Worm (Caenorhabditis elegans) whole organism, L2 larva: ENCODE data around the gene W02B3.3.

ENCODE experiments used
- C34F6.9 ChIP-seq: fragments of 150-350 bp; optimal IDR thresholded peaks from 2 replicates; lab custom pipeline; 2014; ENCODE audit warnings: missing biosample characterization, missing genetic modification characterization
- F13H6.1 ChIP-seq: sonication (generic microtip); optimal IDR thresholded peaks from 2 replicates; lab custom pipeline; 2016; ENCODE audit warnings: missing genetic modification characterization, missing compliant biosample characterization
- R02D3.7 ChIP-seq: fragments of 150-350 bp; optimal IDR thresholded peaks from 2 replicates; lab custom pipeline; 2014; ENCODE audit warnings: missing biosample characterization, missing genetic modification characterization
- ZK546.5 ChIP-seq: sonication (generic microtip); optimal IDR thresholded peaks from 2 replicates; lab custom pipeline; 2017; ENCODE audit warnings: missing biosample characterization, missing genetic modification characterization
- alr-1 ChIP-seq: fragments of 150-350 bp; optimal IDR thresholded peaks from 2 replicates; lab custom pipeline; 2014; ENCODE audit warnings: missing biosample characterization, missing genetic modification characterization
- aly-2 ChIP-seq: fragments of 150-350 bp; optimal IDR thresholded peaks from 2 replicates; lab custom pipeline; 2014; ENCODE audit warnings: missing biosample characterization, missing genetic modification characterization
- ama-1 ChIP-seq: fragments of 150-350 bp; optimal IDR thresholded peaks from 2 replicates; lab custom pipeline; 2018; ENCODE audit warnings: inconsistent platforms
- blmp-1 ChIP-seq: sonication (generic microtip); optimal IDR thresholded peaks from 2 replicates; lab custom pipeline; 2017; ENCODE audit warnings: missing genetic modification characterization, mild to moderate bottlenecking, missing compliant biosample characterization, antibody characterized with exemption, moderate library complexity; ENCODE audit not compliant: insufficient read depth
- ceh-16 ChIP-seq: fragments of 150-350 bp; optimal IDR thresholded peaks from 2 replicates; lab custom pipeline; 2014; ENCODE audit warnings: missing biosample characterization, missing genetic modification characterization
- crh-2 ChIP-seq: sonication (generic microtip); optimal IDR thresholded peaks from 2 replicates; lab custom pipeline; 2017; ENCODE audit warnings: missing biosample characterization, missing genetic modification characterization
- egl-27 ChIP-seq: sonication (generic microtip); optimal IDR thresholded peaks from 3 replicates; lab custom pipeline; 2017; ENCODE audit warnings: missing biosample characterization, missing genetic modification reagents, missing genetic modification characterization
- elt-1 ChIP-seq: fragments of 150-350 bp; optimal IDR thresholded peaks from 2 replicates; lab custom pipeline; 2014; ENCODE audit warnings: missing biosample characterization, missing genetic modification characterization
- fos-1 ChIP-seq: fragments of 150-350 bp; optimal IDR thresholded peaks from 2 replicates; lab custom pipeline; 2014; ENCODE audit warnings: missing biosample characterization, missing genetic modification characterization
- gmeb-1 ChIP-seq: fragments of 150-350 bp; optimal IDR thresholded peaks from 2 replicates; lab custom pipeline; 2014; ENCODE audit warnings: missing biosample characterization, missing genetic modification characterization
- lin-11 ChIP-seq: fragments of 150-350 bp; sonication (generic microtip); optimal IDR thresholded peaks from 2 replicates; lab custom pipeline; 2014; ENCODE audit warnings: missing biosample characterization, missing genetic modification characterization, inconsistent platforms, mixed read lengths
- lin-13 ChIP-seq: fragments of 150-350 bp; optimal IDR thresholded peaks from 2 replicates; lab custom pipeline; 2014; ENCODE audit warnings: missing biosample characterization, missing genetic modification reagents, missing genetic modification characterization
- lin-39 ChIP-seq: fragments of 150-350 bp; optimal IDR thresholded peaks from 2 replicates; lab custom pipeline; 2014; ENCODE audit warnings: missing biosample characterization, missing genetic modification reagents, missing genetic modification characterization
- lsy-2 ChIP-seq, 2 experiments: fragments of 150-350 bp in 1 of 2; sonication (generic microtip) in 1 of 2; optimal IDR thresholded peaks; 2 replicates each; lab custom pipeline; 2014 to 2017; ENCODE audit warnings: missing biosample characterization in 2 of 2, missing genetic modification characterization in 2 of 2
- mdl-1 ChIP-seq, 2 experiments: fragments of 150-350 bp in 1 of 2; sonication (generic microtip) in 1 of 2; optimal IDR thresholded peaks; 2 replicates each; lab custom pipeline; 2017; ENCODE audit warnings: missing biosample characterization in 2 of 2, missing genetic modification characterization in 2 of 2
- nhr-10 ChIP-seq: sonication (generic microtip); optimal IDR thresholded peaks from 2 replicates; lab custom pipeline; 2017; ENCODE audit warnings: missing biosample characterization, missing genetic modification characterization
- nhr-12 ChIP-seq: fragments of 150-350 bp; optimal IDR thresholded peaks from 2 replicates; lab custom pipeline; 2014; ENCODE audit warnings: missing biosample characterization, missing genetic modification characterization
- nhr-129 ChIP-seq: fragments of 150-350 bp; optimal IDR thresholded peaks from 2 replicates; lab custom pipeline; 2014; ENCODE audit warnings: missing biosample characterization, missing genetic modification characterization
- nhr-21 ChIP-seq: fragments of 150-350 bp; optimal IDR thresholded peaks from 2 replicates; lab custom pipeline; 2014; ENCODE audit warnings: missing biosample characterization, missing genetic modification characterization
- nhr-23 ChIP-seq: fragments of 150-350 bp; optimal IDR thresholded peaks from 2 replicates; lab custom pipeline; 2014; ENCODE audit warnings: missing biosample characterization, missing genetic modification reagents, missing genetic modification characterization
- nhr-237 ChIP-seq: fragments of 150-350 bp; optimal IDR thresholded peaks from 2 replicates; lab custom pipeline; 2014; ENCODE audit warnings: missing biosample characterization, missing genetic modification characterization
- nhr-25 ChIP-seq: fragments of 150-350 bp; sonication (generic microtip); optimal IDR thresholded peaks from 3 replicates; lab custom pipeline; 2014; ENCODE audit warnings: missing biosample characterization, missing genetic modification characterization
- nhr-6 ChIP-seq: fragments of 150-350 bp; optimal IDR thresholded peaks from 2 replicates; lab custom pipeline; 2014; ENCODE audit warnings: missing biosample characterization, missing genetic modification characterization
- nhr-77 ChIP-seq: fragments of 150-350 bp; optimal IDR thresholded peaks from 2 replicates; lab custom pipeline; 2014; ENCODE audit warnings: missing biosample characterization, missing genetic modification characterization
- peb-1 ChIP-seq: fragments of 150-350 bp; optimal IDR thresholded peaks from 2 replicates; lab custom pipeline; 2014; ENCODE audit warnings: missing biosample characterization, missing genetic modification characterization
- sem-4 ChIP-seq: fragments of 150-350 bp; optimal IDR thresholded peaks from 2 replicates; lab custom pipeline; 2014; ENCODE audit warnings: missing biosample characterization, missing genetic modification reagents, missing genetic modification characterization
- skn-1 ChIP-seq: sonication (generic microtip); optimal IDR thresholded peaks from 2 replicates; lab custom pipeline; 2017; ENCODE audit warnings: missing biosample characterization, missing genetic modification characterization
- sma-3 ChIP-seq: sonication (generic microtip); optimal IDR thresholded peaks from 2 replicates; lab custom pipeline; 2016; ENCODE audit warnings: missing genetic modification reagents, missing genetic modification characterization, missing compliant biosample characterization
- sma-9 ChIP-seq, 2 experiments: fragments of 150-350 bp in 1 of 2; sonication (generic microtip) in 1 of 2; optimal IDR thresholded peaks; 2 replicates each; lab custom pipeline; 2014 to 2016; ENCODE audit warnings: missing genetic modification characterization in 2 of 2, mild to moderate bottlenecking in 1 of 2, missing biosample characterization in 1 of 2, missing compliant biosample characterization in 1 of 2, missing genetic modification reagents in 1 of 2, moderate library complexity in 1 of 2
- snpc-4 ChIP-seq: fragments of 150-350 bp; optimal IDR thresholded peaks from 2 replicates; lab custom pipeline; 2014; ENCODE audit warnings: missing biosample characterization, missing genetic modification characterization
- unc-39 ChIP-seq: fragments of 150-350 bp; optimal IDR thresholded peaks from 2 replicates; lab custom pipeline; 2014; ENCODE audit warnings: missing biosample characterization, missing genetic modification characterization
- unc-55 ChIP-seq: fragments of 150-350 bp; sonication (generic microtip); optimal IDR thresholded peaks from 3 replicates; lab custom pipeline; 2014; ENCODE audit warnings: missing biosample characterization, missing genetic modification reagents, missing genetic modification characterization
- unc-62 ChIP-seq: fragments of 150-350 bp; optimal IDR thresholded peaks from 2 replicates; lab custom pipeline; 2014; ENCODE audit warnings: missing biosample characterization, missing genetic modification reagents, missing genetic modification characterization
- zag-1 ChIP-seq: fragments of 150-350 bp; optimal IDR thresholded peaks from 2 replicates; lab custom pipeline; 2014; ENCODE audit warnings: missing biosample characterization, missing genetic modification characterization
- ztf-1 ChIP-seq: fragments of 200-800 bp; sonication (Bioruptor generic); conservative IDR thresholded peaks from 2 replicates; pipeline ENCODE4 v1.3.6; 2022; ENCODE audit warnings: missing genetic modification characterization, missing compliant biosample characterization
- ztf-11 ChIP-seq: sonication (generic microtip); optimal IDR thresholded peaks from 2 replicates; lab custom pipeline; 2017; ENCODE audit warnings: missing biosample characterization, missing genetic modification characterization
- ztf-4 ChIP-seq: fragments of 150-350 bp; optimal IDR thresholded peaks from 2 replicates; lab custom pipeline; 2014; ENCODE audit warnings: missing biosample characterization, missing genetic modification characterization

Gene W02B3.3

DNA sequence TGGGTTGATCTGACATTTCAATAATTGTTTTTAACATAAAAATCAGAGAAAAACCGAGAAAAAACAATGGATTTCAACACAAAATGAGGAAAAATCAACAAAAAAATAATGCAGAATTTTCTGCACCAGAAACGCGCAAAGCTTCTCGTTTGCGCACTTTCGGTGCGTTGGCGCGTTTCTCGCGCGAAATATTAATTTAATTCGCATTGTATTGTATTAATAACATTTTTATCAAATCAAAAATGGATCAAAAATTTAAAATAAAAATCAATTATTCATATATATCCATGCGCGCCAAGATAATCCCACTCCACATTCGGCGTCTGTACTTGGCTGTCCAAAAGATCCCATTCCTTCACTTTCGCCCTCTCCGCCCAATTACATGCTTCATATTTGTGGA, 33.6 kb downstream of the W02B3.3 start, which contains the start of gene fem-2:
Gene fem-2 (minus strand): TSS at position 9 of the 400 bp plus-strand sequence.
- TF ChIP-seq lsy-2 (tag; optimal IDR thresholded peaks at IDR 0.05; lab: Kevin White, UChicago) = peak; percentile 42 to 44
- peak; percentile 41 for TF ChIP-seq unc-55
- no peak for TF ChIP-seq peb-1 (tag; lab: Kevin White, UChicago)
- peak; percentile 13 for TF ChIP-seq nhr-25 (tag; lab: Kevin White, UChicago)
- TF ChIP-seq ztf-1 (GFP tag; lab: Robert Waterston, UW) = no peak
- no peak for TF ChIP-seq nhr-12 (tag; lab: Kevin White, UChicago)
- no peak for TF ChIP-seq nhr-6 (tag; lab: Kevin White, UChicago)
- no peak for TF ChIP-seq nhr-23 (tag; lab: Kevin White, UChicago)
- no peak for TF ChIP-seq zag-1
- TF ChIP-seq nhr-129 (tag; lab: Kevin White, UChicago) = no peak
- peak; percentile 18 for TF ChIP-seq crh-2 (tag; lab: Kevin White, UChicago)
- no peak for TF ChIP-seq F13H6.1 (tag; lab: Kevin White, UChicago)
- TF ChIP-seq nhr-237 (tag; lab: Kevin White, UChicago) = no peak
- no peak for TF ChIP-seq nhr-21
- TF ChIP-seq C34F6.9 = peak; percentile 70
- TF ChIP-seq blmp-1 = no peak
- TF ChIP-seq gmeb-1 (tag; lab: Kevin White, UChicago) = peak; percentile 33

DNA sequence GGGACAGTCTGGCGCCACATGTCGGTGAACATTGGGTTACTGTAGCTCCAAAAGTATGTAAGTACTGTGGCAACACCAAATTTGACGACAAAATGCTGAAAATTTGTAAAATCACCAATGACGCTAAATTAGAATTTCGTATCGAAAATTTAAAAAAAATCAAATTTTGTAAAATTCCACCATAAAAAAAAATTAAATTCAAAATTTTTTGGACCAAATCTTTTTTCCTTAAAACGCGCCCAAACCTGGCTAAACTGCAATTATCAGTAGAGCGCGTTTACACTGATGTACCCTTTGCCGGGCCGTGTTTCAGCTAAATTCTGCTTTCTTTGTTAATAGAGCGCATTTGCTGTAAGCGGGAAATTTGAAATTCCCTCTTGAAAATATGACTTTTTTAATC, 36.8 kb downstream of the W02B3.3 start, which contains the start of gene T19C3.6:
Gene T19C3.6 (minus strand): TSS at position 101 of the 400 bp plus-strand sequence.
- TF ChIP-seq R02D3.7 (tag; lab: Kevin White, UChicago) (no peak), nhr-21 (no peak)

DNA sequence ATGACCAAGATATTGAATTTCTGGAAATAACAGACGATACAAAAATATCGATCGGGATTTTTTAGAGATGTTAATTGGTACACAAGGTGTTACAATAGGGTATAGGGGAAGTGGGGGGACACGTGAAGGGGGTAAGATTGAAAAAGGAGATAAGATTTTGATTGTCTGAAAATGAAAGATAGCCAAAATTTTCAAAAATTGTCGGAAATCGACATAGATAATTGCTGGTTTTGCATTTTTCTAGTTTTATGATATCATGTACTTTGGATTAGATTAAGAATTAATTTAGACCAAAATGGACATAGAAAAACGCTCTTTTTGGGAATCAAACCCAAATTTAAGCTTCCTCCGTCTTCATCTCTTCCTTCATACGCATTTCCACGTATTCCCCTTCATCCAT, 40.4 kb downstream of the W02B3.3 start, which contains the start of gene T19C3.5:
Gene T19C3.5 (minus strand): TSS at position 101 of the 400 bp plus-strand sequence.
- TF ChIP-seq lin-11 (tag; lab: Kevin White, UChicago) (no peak), aly-2 (tag; lab: Kevin White, UChicago) (no peak), nhr-77 (tag; lab: Kevin White, UChicago) (no peak), nhr-21 (no peak)

DNA sequence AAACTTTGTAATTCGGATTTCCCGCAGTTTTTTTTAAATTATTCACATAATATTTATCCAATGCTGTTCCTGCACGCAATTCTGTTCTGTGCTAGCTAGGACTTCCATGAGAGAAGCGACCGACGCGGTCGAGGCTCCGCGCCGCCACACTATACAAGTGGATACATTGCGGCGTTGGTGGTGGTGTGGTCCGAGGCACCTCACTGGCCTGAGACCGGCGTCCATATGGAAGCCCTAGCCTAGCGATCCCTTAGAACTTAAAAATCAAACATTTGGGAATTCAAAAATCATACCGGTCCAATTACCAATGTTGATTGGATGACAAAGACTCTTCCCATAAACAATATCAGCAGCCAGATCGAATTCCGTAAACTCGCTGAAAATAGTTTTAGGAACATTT, 42.1 kb downstream of the W02B3.3 start:
- TF ChIP-seq ztf-4 = no peak
- TF ChIP-seq nhr-12 (tag; lab: Kevin White, UChicago) = no peak
- TF ChIP-seq lin-11 (tag; lab: Kevin White, UChicago) = no peak
- no peak for TF ChIP-seq nhr-25 (tag; lab: Kevin White, UChicago)
- no peak for TF ChIP-seq ZK546.5
- TF ChIP-seq alr-1 = no peak
- no peak for TF ChIP-seq egl-27 (tag; lab: Kevin White, UChicago)
- TF ChIP-seq ztf-1 (GFP tag; lab: Robert Waterston, UW) = no peak
- no peak for TF ChIP-seq nhr-23 (tag; lab: Kevin White, UChicago)
- no peak for TF ChIP-seq lin-39
- no peak for TF ChIP-seq mdl-1 (tag; optimal IDR thresholded peaks at IDR 0.05; lab: Kevin White, UChicago)
- no peak for TF ChIP-seq unc-39 (tag; lab: Kevin White, UChicago)
- TF ChIP-seq elt-1 (tag; lab: Kevin White, UChicago) = no peak
- no peak for TF ChIP-seq nhr-129 (tag; lab: Kevin White, UChicago)
- TF ChIP-seq sma-9 (GFP tag; optimal IDR thresholded peaks at IDR 0.05; lab: Kevin White, UChicago) = no peak
- no peak for TF ChIP-seq sma-9 (tag; optimal IDR thresholded peaks at IDR 0.05; lab: Kevin White, UChicago)
- TF ChIP-seq sma-3 (GFP tag; lab: Kevin White, UChicago) = no peak
- no peak for TF ChIP-seq nhr-6 (tag; lab: Kevin White, UChicago)
- TF ChIP-seq ama-1 (lab: Kevin White, UChicago) = no peak
- TF ChIP-seq, all 48 proteins: peak for 0

- TF ChIP-seq unc-62 (GFP tag; lab: Kevin White, UChicago) = no peak
- TF ChIP-seq ama-1 (lab: Kevin White, UChicago) = peak; percentile 22
- TF ChIP-seq lin-11 (tag; lab: Kevin White, UChicago) = peak; percentile 85
- TF ChIP-seq zag-1 = peak; percentile 86
- no peak for TF ChIP-seq nhr-10 (tag; lab: Kevin White, UChicago)
- TF ChIP-seq ztf-4 = peak; percentile 60
- peak; percentile 51 for TF ChIP-seq sem-4 (tag; lab: Kevin White, UChicago)
- peak; percentile 88 for TF ChIP-seq unc-55
- TF ChIP-seq F13H6.1 (tag; lab: Kevin White, UChicago) = peak; percentile 95
- peak; percentile 84 for TF ChIP-seq nhr-21
- peak; percentile 24 for TF ChIP-seq blmp-1
- peak; percentile 77 for TF ChIP-seq lin-13 (GFP tag; lab: Kevin White, UChicago)
- no peak for TF ChIP-seq lin-39
- TF ChIP-seq fos-1 = peak; percentile 99
- no peak for TF ChIP-seq aly-2 (tag; lab: Kevin White, UChicago)
- TF ChIP-seq ztf-11 (tag; lab: Kevin White, UChicago) = no peak
- TF ChIP-seq peb-1 (tag; lab: Kevin White, UChicago) = peak; percentile 94
- TF ChIP-seq gmeb-1 (tag; lab: Kevin White, UChicago) = peak; percentile 73
- TF ChIP-seq skn-1 (tag; lab: Kevin White, UChicago) = no peak
- TF ChIP-seq ceh-16 (tag; lab: Kevin White, UChicago) = no peak
- peak; percentile 65 for TF ChIP-seq snpc-4 (tag; lab: Kevin White, UChicago)
- no peak for TF ChIP-seq nhr-23 (tag; lab: Kevin White, UChicago)
- peak; percentile 92 for TF ChIP-seq nhr-129 (tag; lab: Kevin White, UChicago)
- TF ChIP-seq elt-1 (tag; lab: Kevin White, UChicago) = no peak
- no peak for TF ChIP-seq ZK546.5
- TF ChIP-seq ztf-1 (GFP tag; lab: Robert Waterston, UW) = no peak
- TF ChIP-seq nhr-237 (tag; lab: Kevin White, UChicago) = no peak
- TF ChIP-seq mdl-1 (tag; optimal IDR thresholded peaks at IDR 0.05; lab: Kevin White, UChicago) = peak; percentile 40 to 84
- no peak for TF ChIP-seq nhr-12 (tag; lab: Kevin White, UChicago)
- TF ChIP-seq crh-2 (tag; lab: Kevin White, UChicago) = peak; percentile 92
These were observed 44.5 kb downstream of the W02B3.3 start for ce11 chrIII:623754-624153.
